Worm (Caenorhabditis elegans) whole organism, L2 larva: Measurements from ENCODE around the gene W04E12.9.

Source experiments
- C34F6.9 ChIP-seq: fragments of 150-350 bp; optimal IDR thresholded peaks from 2 replicates; lab custom pipeline; 2014; ENCODE audit warnings: missing biosample characterization, missing genetic modification characterization
- F13H6.1 ChIP-seq: sonication (generic microtip); optimal IDR thresholded peaks from 2 replicates; lab custom pipeline; 2016; ENCODE audit warnings: missing genetic modification characterization, missing compliant biosample characterization
- R02D3.7 ChIP-seq: fragments of 150-350 bp; optimal IDR thresholded peaks from 2 replicates; lab custom pipeline; 2014; ENCODE audit warnings: missing biosample characterization, missing genetic modification characterization
- Y55F3AM.14 ChIP-seq: fragments of 200-800 bp; sonication (Bioruptor generic); optimal IDR thresholded peaks from 2 replicates; lab custom pipeline; 2018; ENCODE audit warnings: mild to moderate bottlenecking, missing genetic modification characterization, missing compliant biosample characterization
- ZK546.5 ChIP-seq: sonication (generic microtip); optimal IDR thresholded peaks from 2 replicates; lab custom pipeline; 2017; ENCODE audit warnings: missing biosample characterization, missing genetic modification characterization
- blmp-1 ChIP-seq: sonication (generic microtip); optimal IDR thresholded peaks from 2 replicates; lab custom pipeline; 2017; ENCODE audit warnings: missing genetic modification characterization, mild to moderate bottlenecking, missing compliant biosample characterization, antibody characterized with exemption, moderate library complexity; ENCODE audit not compliant: insufficient read depth
- elt-3 ChIP-seq: sonication (generic microtip); optimal IDR thresholded peaks from 2 replicates; lab custom pipeline; 2017; ENCODE audit warnings: missing biosample characterization, missing genetic modification characterization
- gmeb-1 ChIP-seq: fragments of 150-350 bp; optimal IDR thresholded peaks from 2 replicates; lab custom pipeline; 2014; ENCODE audit warnings: missing biosample characterization, missing genetic modification characterization
- lin-13 ChIP-seq: fragments of 150-350 bp; optimal IDR thresholded peaks from 2 replicates; lab custom pipeline; 2014; ENCODE audit warnings: missing biosample characterization, missing genetic modification reagents, missing genetic modification characterization
- lin-39 ChIP-seq: fragments of 150-350 bp; optimal IDR thresholded peaks from 2 replicates; lab custom pipeline; 2014; ENCODE audit warnings: missing biosample characterization, missing genetic modification reagents, missing genetic modification characterization
- lsy-2 ChIP-seq, 2 experiments: fragments of 150-350 bp in 1 of 2; sonication (generic microtip) in 1 of 2; optimal IDR thresholded peaks; 2 replicates each; lab custom pipeline; 2014 to 2017; ENCODE audit warnings: missing biosample characterization in 2 of 2, missing genetic modification characterization in 2 of 2
- mab-5 ChIP-seq: fragments of 150-350 bp; optimal IDR thresholded peaks from 2 replicates; lab custom pipeline; 2014; ENCODE audit warnings: missing biosample characterization, missing genetic modification characterization
- mbf-1 ChIP-seq: sonication (generic microtip); optimal IDR thresholded peaks from 2 replicates; lab custom pipeline; 2017; ENCODE audit warnings: missing biosample characterization, missing genetic modification characterization
- mdl-1 ChIP-seq, 2 experiments: fragments of 150-350 bp in 1 of 2; sonication (generic microtip) in 1 of 2; optimal IDR thresholded peaks; 2 replicates each; lab custom pipeline; 2017; ENCODE audit warnings: missing biosample characterization in 2 of 2, missing genetic modification characterization in 2 of 2
- nhr-10 ChIP-seq: sonication (generic microtip); optimal IDR thresholded peaks from 2 replicates; lab custom pipeline; 2017; ENCODE audit warnings: missing biosample characterization, missing genetic modification characterization
- nhr-11 ChIP-seq: fragments of 150-350 bp; optimal IDR thresholded peaks from 2 replicates; lab custom pipeline; 2014; ENCODE audit warnings: missing biosample characterization, missing genetic modification characterization
- nhr-12 ChIP-seq: fragments of 150-350 bp; optimal IDR thresholded peaks from 2 replicates; lab custom pipeline; 2014; ENCODE audit warnings: missing biosample characterization, missing genetic modification characterization
- nhr-21 ChIP-seq: fragments of 150-350 bp; optimal IDR thresholded peaks from 2 replicates; lab custom pipeline; 2014; ENCODE audit warnings: missing biosample characterization, missing genetic modification characterization
- nhr-23 ChIP-seq: fragments of 150-350 bp; optimal IDR thresholded peaks from 2 replicates; lab custom pipeline; 2014; ENCODE audit warnings: missing biosample characterization, missing genetic modification reagents, missing genetic modification characterization
- peb-1 ChIP-seq: fragments of 150-350 bp; optimal IDR thresholded peaks from 2 replicates; lab custom pipeline; 2014; ENCODE audit warnings: missing biosample characterization, missing genetic modification characterization
- skn-1 ChIP-seq: sonication (generic microtip); optimal IDR thresholded peaks from 2 replicates; lab custom pipeline; 2017; ENCODE audit warnings: missing biosample characterization, missing genetic modification characterization
- sma-3 ChIP-seq: sonication (generic microtip); optimal IDR thresholded peaks from 2 replicates; lab custom pipeline; 2016; ENCODE audit warnings: missing genetic modification reagents, missing genetic modification characterization, missing compliant biosample characterization
- sma-9 ChIP-seq, 2 experiments: fragments of 150-350 bp in 1 of 2; sonication (generic microtip) in 1 of 2; optimal IDR thresholded peaks; 2 replicates each; lab custom pipeline; 2014 to 2016; ENCODE audit warnings: missing genetic modification characterization in 2 of 2, mild to moderate bottlenecking in 1 of 2, missing biosample characterization in 1 of 2, missing compliant biosample characterization in 1 of 2, missing genetic modification reagents in 1 of 2, moderate library complexity in 1 of 2
- unc-39 ChIP-seq: fragments of 150-350 bp; optimal IDR thresholded peaks from 2 replicates; lab custom pipeline; 2014; ENCODE audit warnings: missing biosample characterization, missing genetic modification characterization
- unc-62 ChIP-seq: fragments of 150-350 bp; optimal IDR thresholded peaks from 2 replicates; lab custom pipeline; 2014; ENCODE audit warnings: missing biosample characterization, missing genetic modification reagents, missing genetic modification characterization
- zag-1 ChIP-seq: fragments of 150-350 bp; optimal IDR thresholded peaks from 2 replicates; lab custom pipeline; 2014; ENCODE audit warnings: missing biosample characterization, missing genetic modification characterization
- ztf-1 ChIP-seq: fragments of 200-800 bp; sonication (Bioruptor generic); conservative IDR thresholded peaks from 2 replicates; pipeline ENCODE4 v1.3.6; 2022; ENCODE audit warnings: missing genetic modification characterization, missing compliant biosample characterization
- ztf-11 ChIP-seq: sonication (generic microtip); optimal IDR thresholded peaks from 2 replicates; lab custom pipeline; 2017; ENCODE audit warnings: missing biosample characterization, missing genetic modification characterization
- ztf-4 ChIP-seq: fragments of 150-350 bp; optimal IDR thresholded peaks from 2 replicates; lab custom pipeline; 2014; ENCODE audit warnings: missing biosample characterization, missing genetic modification characterization

The W04E12.9 gene

ce11 chrV:19790248-19790647 lies 33.9 kb downstream of the W04E12.9 start:
- no peak for TF ChIP-seq nhr-23
- TF ChIP-seq mbf-1 (tag; lab: Kevin White, UChicago) = no peak
- no peak for TF ChIP-seq zag-1 (tag; lab: Kevin White, UChicago)
- no peak for TF ChIP-seq nhr-12 (tag; lab: Kevin White, UChicago)
- no peak for TF ChIP-seq sma-3 (GFP tag; lab: Kevin White, UChicago)

- no peak for TF ChIP-seq Y55F3AM.14 (GFP tag; lab: Kevin White, UChicago)
Observed at ce11 chrV:19794931-19795330, 38.6 kb downstream of the W04E12.9 start, which contains the start of gene M162.7. TSS of gene M162.7 (minus strand) at chrV:19795031.

- TF ChIP-seq unc-39 (tag; lab: Kevin White, UChicago) = no peak
- no peak for TF ChIP-seq ztf-11 (tag; lab: Kevin White, UChicago)
- TF ChIP-seq mab-5 = no peak
- TF ChIP-seq nhr-12 (tag; lab: Kevin White, UChicago) = no peak
- TF ChIP-seq mdl-1 (tag; optimal IDR thresholded peaks at IDR 0.05; lab: Kevin White, UChicago) = no peak
- no peak for TF ChIP-seq nhr-11 (tag; lab: Kevin White, UChicago)
- TF ChIP-seq nhr-10 = no peak
- TF ChIP-seq C34F6.9 (tag; lab: Kevin White, UChicago) = no peak
- TF ChIP-seq sma-9 (GFP tag; optimal IDR thresholded peaks at IDR 0.05; lab: Kevin White, UChicago) = no peak
- TF ChIP-seq sma-9 (tag; optimal IDR thresholded peaks at IDR 0.05; lab: Kevin White, UChicago) = no peak
- TF ChIP-seq elt-3 = no peak
- no peak for TF ChIP-seq gmeb-1 (tag; lab: Kevin White, UChicago)
Observed at ce11 chrV:19801033-19801432, 44.7 kb downstream of the W04E12.9 start, which contains the start of gene Y116F11B.2. TSS of gene Y116F11B.2 (minus strand) at chrV:19801133.

- TF ChIP-seq nhr-23 (no peak), unc-62 (no peak), ztf-1 (GFP tag; lab: Robert Waterston, UW) (no peak), gmeb-1 (tag; lab: Kevin White, UChicago) (no peak), nhr-21 (no peak), F13H6.1 (tag; lab: Kevin White, UChicago) (no peak), ztf-11 (tag; lab: Kevin White, UChicago) (no peak), lin-13 (GFP tag; lab: Kevin White, UChicago) (no peak), blmp-1 (tag; lab: Kevin White, UChicago) (no peak), C34F6.9 (tag; lab: Kevin White, UChicago) (no peak), ZK546.5 (tag; lab: Kevin White, UChicago) (no peak), lin-39 (tag; lab: Kevin White, UChicago) (no peak), nhr-10 (no peak), elt-3 (no peak), sma-3 (GFP tag; lab: Kevin White, UChicago) (no peak), lsy-2 (tag; optimal IDR thresholded peaks at IDR 0.05; lab: Kevin White, UChicago) (no peak), nhr-12 (tag; lab: Kevin White, UChicago) (no peak)
- TF ChIP-seq, all 48 proteins: peak for 0
Observed at ce11 chrV:19802797-19803196, 46.4 kb downstream of the W04E12.9 start.

ce11 chrV:19805548-19805947 lies 49.2 kb downstream of the W04E12.9 start:
- TF ChIP-seq ztf-4 (tag; lab: Kevin White, UChicago) (no peak), F13H6.1 (tag; lab: Kevin White, UChicago) (no peak), unc-39 (tag; lab: Kevin White, UChicago) (no peak), nhr-21 (no peak), sma-9 (GFP tag; optimal IDR thresholded peaks at IDR 0.05; lab: Kevin White, UChicago) (no peak), sma-9 (tag; optimal IDR thresholded peaks at IDR 0.05; lab: Kevin White, UChicago) (no peak), skn-1 (tag; lab: Kevin White, UChicago) (no peak), peb-1 (tag; lab: Kevin White, UChicago) (no peak), R02D3.7 (tag; lab: Kevin White, UChicago) (no peak)
